Worm (Caenorhabditis elegans) whole organism, young adult: ENCODE results near the gene K10B3.1.

Experiments used
- B0035.1 ChIP-seq: sonication (generic microtip); optimal IDR thresholded peaks from 2 replicates; lab custom pipeline; 2016; ENCODE audit warnings: missing genetic modification characterization, mild to moderate bottlenecking, missing compliant biosample characterization, missing genotype, missing genetic modification reagents
- C06A6.2 ChIP-seq: fragments of 200-800 bp; sonication (Bioruptor generic); conservative IDR thresholded peaks from 2 replicates; pipeline ENCODE4 v1.3.6; 2022; ENCODE audit warnings: missing genetic modification characterization, missing compliant biosample characterization
- F55B11.4 ChIP-seq: sonication (generic microtip); optimal IDR thresholded peaks from 2 replicates; lab custom pipeline; 2016; ENCODE audit warnings: missing compliant biosample characterization, missing genetic modification characterization, borderline replicate concordance; ENCODE audit not compliant: insufficient read depth
- T26A5.8 ChIP-seq: sonication (generic microtip); optimal IDR thresholded peaks from 2 replicates; lab custom pipeline; 2016; ENCODE audit warnings: missing genetic modification characterization, missing compliant biosample characterization
- Y67H2A.10 ChIP-seq: fragments of 200-800 bp; sonication (Bioruptor generic); conservative IDR thresholded peaks from 2 replicates; pipeline ENCODE4 v1.3.6; 2022; ENCODE audit warnings: missing genetic modification reagents, missing genetic modification characterization, missing compliant biosample characterization
- dox-1 ChIP-seq: fragments of 200-800 bp; sonication (Bioruptor generic); IDR thresholded peaks from 2 replicates; pipeline ENCODE4 v1.3.6; 2022; ENCODE audit warnings: missing genetic modification reagents, missing genetic modification characterization, missing compliant biosample characterization
- egl-44 ChIP-seq: fragments of 200-800 bp; sonication (Bioruptor generic); IDR thresholded peaks from 2 replicates; pipeline ENCODE4 v1.3.6; 2022; ENCODE audit warnings: missing genetic modification reagents, missing genetic modification characterization, missing compliant biosample characterization
- gei-17 ChIP-seq: fragments of 200-800 bp; sonication (Bioruptor generic); optimal IDR thresholded peaks from 2 replicates; lab custom pipeline; 2018; ENCODE audit warnings: mild to moderate bottlenecking, missing genetic modification characterization, missing compliant biosample characterization
- lin-35 ChIP-seq, 3 experiments: fragments of 150-350 bp in 2 of 3; sonication (generic microtip) in 1 of 3; optimal IDR thresholded peaks; 2 replicates each; lab custom pipeline; 2014 to 2018; ENCODE audit warnings: missing biosample characterization in 3 of 3, missing genetic modification characterization in 3 of 3, missing genetic modification reagents in 3 of 3
- sdz-38 ChIP-seq: sonication (generic microtip); optimal IDR thresholded peaks from 2 replicates; lab custom pipeline; 2016; ENCODE audit warnings: missing genotype, missing genetic modification characterization, missing compliant biosample characterization
- sea-2 ChIP-seq: fragments of 200-800 bp; sonication (Bioruptor generic); IDR thresholded peaks from 2 replicates; pipeline ENCODE4 v1.3.6; 2022; ENCODE audit warnings: missing genetic modification characterization, missing compliant biosample characterization
- snpc-3.4 ChIP-seq: sonication (generic microtip); optimal IDR thresholded peaks from 2 replicates; lab custom pipeline; 2017; ENCODE audit warnings: missing genetic modification characterization, mild to moderate bottlenecking, missing compliant biosample characterization, antibody characterized with exemption, moderate library complexity, missing genotype, missing genetic modification reagents

ce11 chrX:3112946-3113427, 22.3 kb upstream of the K10B3.1 start, which contains the start of gene gpd-3:
- TF ChIP-seq T26A5.8 (tag; lab: Kevin White, UChicago), result no peak
- TF ChIP-seq lin-35 (GFP tag; optimal IDR thresholded peaks at IDR 0.05; lab: Kevin White, UChicago), result no peak
- no peak for TF ChIP-seq gei-17 (GFP tag; lab: Kevin White, UChicago)
- TF ChIP-seq B0035.1 (tag; lab: Kevin White, UChicago), result peak; percentile 51
- TF ChIP-seq egl-44 (GFP tag; lab: Robert Waterston, UW), result no peak; the same call in 1 of the 2 replicates
- TF ChIP-seq snpc-3.4, result no peak
- TF ChIP-seq C06A6.2, result no peak
- TF ChIP-seq dox-1 (GFP tag; lab: Robert Waterston, UW), result 0 out of 2 replicates have a peak, but pooled peaks have one; percentile 11
- no peak for TF ChIP-seq F55B11.4 (tag; lab: Kevin White, UChicago)
- TF ChIP-seq Y67H2A.10 (GFP tag; lab: Robert Waterston, UW), result no peak
- TF ChIP-seq sdz-38 (tag; lab: Kevin White, UChicago), result no peak
- TF ChIP-seq sea-2, result no peak
